Fruit fly (Drosophila melanogaster) whole organism, wandering third instar larva: Measurements from ENCODE around the gene CG4815.

Source experiments
- CG32264 ChIP-seq: fragments of 200-800 bp; sonication (Bioruptor generic); optimal IDR thresholded peaks from 2 replicates; lab custom pipeline; 2016; ENCODE audit warnings: missing biosample characterization, missing genetic modification characterization
- CG9705 ChIP-seq: fragments of 200-800 bp; sonication (Bioruptor generic); optimal IDR thresholded peaks from 2 replicates; lab custom pipeline; 2018; ENCODE audit warnings: missing biosample characterization, mild to moderate bottlenecking, missing genetic modification characterization
- Dfd ChIP-seq: fragments of >200 bp; optimal IDR thresholded peaks from 2 replicates; lab custom pipeline; 2017; ENCODE audit warnings: missing biosample characterization, missing genetic modification characterization
- N ChIP-seq: fragments of >200 bp; optimal IDR thresholded peaks from 2 replicates; lab custom pipeline; 2018; ENCODE audit warnings: missing biosample characterization, missing external identifiers, missing genetic modification characterization
- br ChIP-seq: fragments of 200-800 bp; sonication (Bioruptor generic); optimal IDR thresholded peaks from 2 replicates; lab custom pipeline; 2016; ENCODE audit warnings: missing biosample characterization, missing genetic modification characterization
- foxo ChIP-seq, 2 experiments: fragments of 200-800 bp; sonication (Bioruptor generic); optimal IDR thresholded peaks; 2 replicates in 1 of 2; 3 replicates in 1 of 2; lab custom pipeline; 2016 to 2017; ENCODE audit warnings: missing biosample characterization in 2 of 2, missing genetic modification characterization in 2 of 2
- psq ChIP-seq: fragments of 200-800 bp; sonication (Bioruptor generic); optimal IDR thresholded peaks from 3 replicates; lab custom pipeline; 2017; ENCODE audit warnings: missing biosample characterization, mild to moderate bottlenecking, missing genetic modification characterization, moderate library complexity
- rgr ChIP-seq: fragments of 200-800 bp; sonication (Bioruptor generic); optimal IDR thresholded peaks from 3 replicates; lab custom pipeline; 2016; ENCODE audit warnings: missing biosample characterization, mild to moderate bottlenecking, missing genetic modification characterization
- sage ChIP-seq: fragments of 200-800 bp; sonication (Bioruptor generic); optimal IDR thresholded peaks from 2 replicates; lab custom pipeline; 2016; ENCODE audit warnings: missing biosample characterization, mild to moderate bottlenecking, missing genetic modification characterization
- usp ChIP-seq: fragments of >200 bp; optimal IDR thresholded peaks from 2 replicates; lab custom pipeline; 2017; ENCODE audit warnings: missing biosample characterization, missing genetic modification characterization

dm6 chr3R:27957967-27958366, 32.6 kb downstream of the CG4815 start:
- TF ChIP-seq usp (GFP tag; lab: Kevin White, UChicago) (no peak), rgr (GFP tag; lab: Kevin White, UChicago) (no peak), Dfd (GFP tag; lab: Kevin White, UChicago) (no peak), br (no peak), CG32264 (GFP tag; lab: Kevin White, UChicago) (no peak), CG9705 (GFP tag; lab: Kevin White, UChicago) (no peak), psq (no peak), N (no peak), sage (no peak), foxo (GFP tag; optimal IDR thresholded peaks at IDR 0.05; lab: Kevin White, UChicago) (no peak)
